Fruit fly (Drosophila melanogaster): ENCODE measurements around the gene Tdh.

Tdh gene

DNA sequence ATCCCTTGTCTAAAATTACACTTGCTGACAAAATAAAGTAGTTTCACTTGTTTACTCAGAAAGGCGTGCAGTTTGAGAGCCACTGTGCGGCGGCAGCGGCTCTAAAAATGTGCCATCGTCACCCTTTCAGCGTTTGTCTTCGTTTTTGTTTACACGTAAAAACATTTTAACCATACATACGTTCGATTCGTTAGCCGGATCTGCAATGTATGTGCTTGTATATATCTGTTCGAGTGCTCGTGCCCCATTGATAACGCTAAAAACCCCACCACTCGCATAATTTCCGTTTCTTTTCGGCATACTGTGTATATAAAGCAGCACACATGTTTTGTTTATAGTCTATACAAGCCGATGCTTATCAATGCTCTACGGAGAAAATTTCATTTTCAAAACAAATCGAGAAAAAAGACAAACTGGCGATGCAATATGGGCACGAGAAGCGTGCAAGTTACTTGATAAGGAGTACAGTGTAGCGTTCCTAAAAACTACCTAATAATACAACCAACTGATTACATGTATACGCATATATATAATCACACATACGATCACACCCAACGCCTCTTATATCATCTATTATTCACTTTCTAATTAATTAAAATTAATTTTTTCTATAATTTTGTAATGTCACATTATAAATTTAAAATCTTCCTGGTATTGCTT is 49.9 kb downstream of the Tdh start (continued):
- no peak for TF ChIP-seq Hr39 (optimal IDR thresholded peaks at IDR 0.05)
- no peak for TF ChIP-seq pita (GFP tag; optimal IDR thresholded peaks at IDR 0.05)
- peak; percentile 31 for TF ChIP-seq lab (GFP tag; optimal IDR thresholded peaks at IDR 0.05)
- TF ChIP-seq hth (optimal IDR thresholded peaks at IDR 0.05): no peak
- no peak for TF ChIP-seq da (GFP tag; optimal IDR thresholded peaks at IDR 0.05)
- TF ChIP-seq eyg (GFP tag; optimal IDR thresholded peaks at IDR 0.05): no peak
- TF ChIP-seq bab2 (GFP tag; optimal IDR thresholded peaks at IDR 0.05): no peak
- no peak for TF ChIP-seq B-H2 (GFP tag; optimal IDR thresholded peaks at IDR 0.05)
- TF ChIP-seq ems (GFP tag; optimal IDR thresholded peaks at IDR 0.05): no peak
- TF ChIP-seq Drgx (GFP tag; IDR thresholded peaks at IDR 0.05): no peak
- TF ChIP-seq CG17802 (tag; optimal IDR thresholded peaks at IDR 0.05): no peak
- no peak for TF ChIP-seq CG11247 (GFP tag; IDR thresholded peaks at IDR 0.05)
- TF ChIP-seq Gug (GFP tag; IDR thresholded peaks at IDR 0.05): no peak
- TF ChIP-seq sug (tag; optimal IDR thresholded peaks at IDR 0.05): peak; percentile 47
- TF ChIP-seq Ets97D (GFP tag; optimal IDR thresholded peaks at IDR 0.05): no peak
- TF ChIP-seq Oaz (GFP tag; IDR thresholded peaks at IDR 0.05): no peak
- no peak for TF ChIP-seq Doc3 (GFP tag; IDR thresholded peaks at IDR 0.05; ENCODE audit: partially characterized antibody)
- TF ChIP-seq scrt (GFP tag; optimal IDR thresholded peaks at IDR 0.05): no peak
- TF ChIP-seq slbo (GFP tag; IDR thresholded peaks at IDR 0.05): peak; percentile 32; the same call in 1 of the 2 replicates
- TF ChIP-seq Mes4 (GFP tag; optimal IDR thresholded peaks at IDR 0.05): no peak
- TF ChIP-seq Gsc (GFP tag; IDR thresholded peaks at IDR 0.05): no peak
- no peak for TF ChIP-seq CG4360 (GFP tag; IDR thresholded peaks at IDR 0.05)
- TF ChIP-seq kay (GFP tag; optimal IDR thresholded peaks at IDR 0.05): no peak
- TF ChIP-seq zfh1 (GFP tag; IDR thresholded peaks at IDR 0.05): peak; percentile 56; the same call in 1 of the 3 replicates
- TF ChIP-seq CG17912 (GFP tag; optimal IDR thresholded peaks at IDR 0.05): peak; percentile 38
- no peak for TF ChIP-seq CG11560 (tag; IDR thresholded peaks at IDR 0.05)
- peak; percentile 63 for TF ChIP-seq unpg (GFP tag; optimal IDR thresholded peaks at IDR 0.05)
- no peak for TF ChIP-seq Elba2 (GFP tag; optimal IDR thresholded peaks at IDR 0.05)
- no peak for TF ChIP-seq Doc2 (GFP tag; IDR thresholded peaks at IDR 0.05)
- TF ChIP-seq CG7271 (tag; optimal IDR thresholded peaks at IDR 0.05): no peak
- TF ChIP-seq CG9932 (GFP tag; IDR thresholded peaks at IDR 0.05): no peak
- no peak for TF ChIP-seq sim (GFP tag; IDR thresholded peaks at IDR 0.05)
- no peak for TF ChIP-seq klu (GFP tag; IDR thresholded peaks at IDR 0.05)
- TF ChIP-seq CG2678 (tag; optimal IDR thresholded peaks at IDR 0.05): peak; percentile 76
- no peak for TF ChIP-seq Aef1 (GFP tag; IDR thresholded peaks at IDR 0.05)
- TF ChIP-seq CG11085 (GFP tag; IDR thresholded peaks at IDR 0.05): no peak
- TF ChIP-seq seq (GFP tag; IDR thresholded peaks at IDR 0.05): no peak
- no peak for TF ChIP-seq NfI (GFP tag; optimal IDR thresholded peaks at IDR 0.05)
- no peak for TF ChIP-seq ash1 (GFP tag; optimal IDR thresholded peaks at IDR 0.05)
- TF ChIP-seq nau (GFP tag; optimal IDR thresholded peaks at IDR 0.05): no peak
- TF ChIP-seq ara (GFP tag; IDR thresholded peaks at IDR 0.05): no peak
- TF ChIP-seq CG13287 (GFP tag; IDR thresholded peaks at IDR 0.05; ENCODE audit: partially characterized antibody): peak; percentile 8; the same call in 1 of the 2 replicates
- TF ChIP-seq psq (GFP tag; optimal IDR thresholded peaks at IDR 0.05): no peak
- TF ChIP-seq pb (GFP tag; optimal IDR thresholded peaks at IDR 0.05): no peak
- no peak for TF ChIP-seq CG3407 (GFP tag; optimal IDR thresholded peaks at IDR 0.05)
- no peak for TF ChIP-seq p53 (GFP tag; optimal IDR thresholded peaks at IDR 0.05)
- no peak for TF ChIP-seq CG13624 (GFP tag; optimal IDR thresholded peaks at IDR 0.05)
- TF ChIP-seq Dip2 (GFP tag; IDR thresholded peaks at IDR 0.05): no peak
- peak; percentile 49 for TF ChIP-seq nmo (GFP tag; optimal IDR thresholded peaks at IDR 0.05)
- TF ChIP-seq dpn (GFP tag; optimal IDR thresholded peaks at IDR 0.05): peak in 1 of 2 experiments; percentile 12
- TF ChIP-seq CG7987 (GFP tag; optimal IDR thresholded peaks at IDR 0.05): no peak
- TF ChIP-seq zf30C (GFP tag; optimal IDR thresholded peaks at IDR 0.05): peak; percentile 45
